Fruit fly (Drosophila melanogaster): ENCODE measurements around the gene br.

DNA sequence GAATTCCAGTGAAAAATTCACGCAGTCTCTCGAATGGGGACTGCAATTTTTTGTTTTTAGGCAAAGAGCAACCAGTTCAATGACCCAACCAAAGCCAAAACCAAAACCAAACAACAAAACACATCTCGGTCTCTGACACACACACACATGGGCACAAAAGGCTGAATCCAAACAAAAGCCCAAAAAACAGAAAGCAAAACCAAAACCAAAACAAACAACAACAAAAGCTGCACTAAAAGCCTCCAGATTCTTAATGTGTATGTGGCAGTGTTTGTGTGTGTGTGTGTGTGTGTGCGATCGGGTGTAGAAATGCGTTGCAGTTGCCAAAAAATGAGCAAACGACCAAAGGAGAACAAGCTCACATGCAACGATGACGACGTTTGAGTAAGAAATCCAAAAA lies 2.2 kb downstream of the br start:
- TF ChIP-seq ovo (GFP tag; optimal IDR thresholded peaks at IDR 0.05), result no peak
- TF ChIP-seq toe (GFP tag; optimal IDR thresholded peaks at IDR 0.05), result no peak
- TF ChIP-seq CG11617 (GFP tag; optimal IDR thresholded peaks at IDR 0.05), result no peak
- TF ChIP-seq Hr96 (GFP tag; optimal IDR thresholded peaks at IDR 0.05), result no peak
- no peak for TF ChIP-seq CG14711 (tag; optimal IDR thresholded peaks at IDR 0.05)
- no peak for TF ChIP-seq CG5204 (GFP tag; optimal IDR thresholded peaks at IDR 0.05)
- TF ChIP-seq cic (GFP tag; optimal IDR thresholded peaks at IDR 0.05), result no peak
- TF ChIP-seq bab1 (GFP tag; optimal IDR thresholded peaks at IDR 0.05), result no peak
- TF ChIP-seq pad (GFP tag; optimal IDR thresholded peaks at IDR 0.05), result no peak
